Fruit fly (Drosophila melanogaster) whole organism, adult: ENCODE results near the gene CG7668.

Experiments used
- CG33017 ChIP-seq: fragments of 200-800 bp; sonication (Bioruptor generic); optimal IDR thresholded peaks from 2 replicates; lab custom pipeline; 2018; ENCODE audit warnings: missing biosample characterization, mild to moderate bottlenecking, missing genetic modification characterization, moderate library complexity
- CG5204 ChIP-seq: fragments of 200-800 bp; sonication (Bioruptor generic); optimal IDR thresholded peaks from 2 replicates; lab custom pipeline; 2016; ENCODE audit warnings: missing biosample characterization, missing genetic modification characterization
- pad ChIP-seq: fragments of 200-800 bp; sonication (Bioruptor generic); optimal IDR thresholded peaks from 3 replicates; lab custom pipeline; 2017; ENCODE audit warnings: missing biosample characterization, missing genetic modification characterization, mild to moderate bottlenecking, moderate library complexity, missing genetic modification reagents

DNA sequence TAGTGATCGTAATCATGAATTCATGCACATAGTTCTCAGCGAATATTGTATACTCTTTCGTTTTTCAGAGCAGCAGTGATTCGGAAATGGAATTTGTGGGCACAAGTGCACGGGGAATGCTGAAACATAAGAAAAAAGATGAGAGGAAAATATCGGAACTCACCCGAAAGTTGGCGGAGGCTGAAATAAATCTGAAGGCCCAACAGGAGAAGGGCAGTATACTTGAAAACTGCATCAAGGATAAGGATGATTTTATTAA lies 628 bp downstream of the CG7668 start:
- no peak for TF ChIP-seq pad
- TF ChIP-seq CG33017 (tag; lab: Kevin White, UChicago) = no peak
- TF ChIP-seq CG5204 = no peak
